Fruit fly (Drosophila melanogaster): Measurements from ENCODE around the gene CG7611.

DNA sequence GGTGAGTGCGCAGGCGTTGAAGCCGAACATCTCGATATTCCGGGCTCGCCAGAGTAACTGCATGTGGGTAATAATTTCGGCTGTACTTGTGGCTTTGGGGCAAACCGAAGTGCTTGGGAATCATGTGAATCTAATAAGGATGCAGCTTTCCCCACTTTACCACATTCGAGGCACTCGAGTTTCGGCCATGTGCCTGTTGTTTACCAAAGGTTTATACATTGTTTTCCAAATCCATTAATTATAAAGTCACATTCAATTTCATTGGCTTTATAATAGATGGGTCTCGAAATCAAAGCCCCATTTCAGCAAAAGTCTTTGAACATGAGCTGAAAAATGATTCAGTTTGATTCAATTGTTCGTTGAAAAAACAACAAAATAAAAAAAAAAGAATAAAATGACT is 42.1 kb downstream of the CG7611 start, which contains the start of gene CG7634:
- no peak for TF ChIP-seq CG8478 (optimal IDR thresholded peaks at IDR 0.05)
- no peak for TF ChIP-seq CTCF (optimal IDR thresholded peaks at IDR 0.05)

All from S2 (cell line).